Worm (Caenorhabditis elegans) whole organism, mixed stage, embryonic: ENCODE results near the gene srd-3.

ENCODE experiments used
- nhr-76 ChIP-seq: sonication (generic microtip); optimal IDR thresholded peaks from 2 replicates; lab custom pipeline; 2017; ENCODE audit warnings: missing biosample characterization, missing genetic modification characterization
- zip-8 ChIP-seq: fragments of 150-350 bp; optimal IDR thresholded peaks from 2 replicates; lab custom pipeline; 2014; ENCODE audit warnings: missing biosample characterization, missing genetic modification characterization

- TF ChIP-seq zip-8 (tag; lab: Kevin White, UChicago) (no peak), nhr-76 (tag; lab: Kevin White, UChicago) (no peak)
These were observed 23.5 kb upstream of the srd-3 start, which contains the start of gene T25D3.3 for ce11 chrII:152283-152682.
